In the genomic region with DNA sequence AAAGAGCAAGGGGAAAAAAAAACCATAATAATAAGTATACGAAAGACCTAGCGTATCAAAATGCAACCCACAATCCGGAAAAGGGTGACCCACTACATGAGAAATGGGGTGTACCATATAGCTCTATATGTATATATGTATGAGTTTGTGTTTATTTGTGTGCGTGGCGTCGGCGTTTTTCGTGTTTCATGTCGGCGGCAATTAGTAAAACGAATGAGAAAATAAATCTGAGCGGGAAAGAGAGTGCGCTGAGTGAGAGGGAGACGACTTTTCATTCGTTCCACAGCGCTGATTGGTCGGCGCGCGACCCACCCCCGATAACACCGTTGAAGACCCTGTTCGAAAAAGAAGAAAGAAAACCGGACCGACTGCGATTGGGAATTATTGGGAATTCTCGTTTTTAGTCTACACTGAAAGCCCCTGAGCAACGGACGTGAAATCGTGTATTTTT, we compare ENCODE assay signal across 1 fruit fly cellular context.
A peak's percentile ranks its signal among the peaks of the same experiment; 100 is the strongest.
TF ChIP-seq lines count a peak whose summit lies in the region.

A gene (plus strand): TSS at position 401 of the 451 bp plus-strand sequence.

TF ChIP-seq in whole organism, embryonic, 481 proteins besides CTCF, POLR2A, EP300 and RAD21 (continued from another document):
- TF ChIP-seq Hr3 (GFP tag; optimal IDR thresholded peaks at IDR 0.05; lab: Kevin White, UChicago) (no peak), unpg (GFP tag; optimal IDR thresholded peaks at IDR 0.05; lab: Kevin White, UChicago) (no peak), fd102C (GFP tag; optimal IDR thresholded peaks at IDR 0.05; lab: Kevin White, UChicago) (no peak), zf30C (GFP tag; optimal IDR thresholded peaks at IDR 0.05; lab: Kevin White, UChicago) (peak; percentile 72), Usf (GFP tag; optimal IDR thresholded peaks at IDR 0.05; lab: Kevin White, UChicago) (no peak), sr (GFP tag; IDR thresholded peaks at IDR 0.05; lab: Robert Waterston, UW) (0 out of 3 replicates have a peak, but pooled peaks have one; percentile 33), chinmo (GFP tag; IDR thresholded peaks at IDR 0.05; lab: Robert Waterston, UW; ENCODE audit: partially characterized antibody) (0 out of 4 replicates have a peak, but pooled peaks have one; percentile 16), oc (tag; optimal IDR thresholded peaks at IDR 0.05; lab: Kevin White, UChicago) (peak; percentile 43), Ptx1 (GFP tag; IDR thresholded peaks at IDR 0.05; lab: Robert Waterston, UW) (no peak), CG3407 (GFP tag; optimal IDR thresholded peaks at IDR 0.05; lab: Kevin White, UChicago) (no peak), CG4730 (GFP tag; IDR thresholded peaks at IDR 0.05; lab: Robert Waterston, UW) (no peak), Trl (optimal IDR thresholded peaks at IDR 0.05; lab: Kevin White, UChicago) (peak; percentile 51 to 55), Trl (GFP tag; optimal IDR thresholded peaks at IDR 0.05; lab: Kevin White, UChicago) (no peak), lilli (GFP tag; optimal IDR thresholded peaks at IDR 0.05; lab: Kevin White, UChicago) (no peak), lov (optimal IDR thresholded peaks at IDR 0.05; lab: Kevin White, UChicago) (no peak), lov (GFP tag; IDR thresholded peaks at IDR 0.05; lab: Robert Waterston, UW) (peak; percentile 19; the same call in 1 of the 3 replicates), chn (GFP tag; optimal IDR thresholded peaks at IDR 0.05; lab: Kevin White, UChicago) (no peak), NC2α (GFP tag; optimal IDR thresholded peaks at IDR 0.05; lab: Kevin White, UChicago) (no peak), Dad (GFP tag; optimal IDR thresholded peaks at IDR 0.05; lab: Kevin White, UChicago) (no peak), kni (GFP tag; optimal IDR thresholded peaks at IDR 0.05; lab: Kevin White, UChicago) (peak; percentile 72), CG18476 (GFP tag; optimal IDR thresholded peaks at IDR 0.05; lab: Kevin White, UChicago) (no peak), MESR4 (GFP tag; optimal IDR thresholded peaks at IDR 0.05; lab: Kevin White, UChicago) (no peak), BEAF-32 (GFP tag; optimal IDR thresholded peaks at IDR 0.05; lab: Kevin White, UChicago) (no peak), CG18619 (GFP tag; optimal IDR thresholded peaks at IDR 0.05; lab: Kevin White, UChicago) (no peak), CG1832 (GFP tag; optimal IDR thresholded peaks at IDR 0.05; lab: Kevin White, UChicago) (peak; percentile 83), ap (GFP tag; IDR thresholded peaks at IDR 0.05; lab: Robert Waterston, UW) (no peak), CG18764 (GFP tag; optimal IDR thresholded peaks at IDR 0.05; lab: Kevin White, UChicago) (no peak), hbn (GFP tag; IDR thresholded peaks at IDR 0.05; lab: Robert Waterston, UW; ENCODE audit: partially characterized antibody) (no peak), CG7745 (tag; optimal IDR thresholded peaks at IDR 0.05; lab: Kevin White, UChicago) (no peak), Optix (GFP tag; IDR thresholded peaks at IDR 0.05; lab: Robert Waterston, UW) (no peak), CG16813 (GFP tag; IDR thresholded peaks at IDR 0.05; lab: Robert Waterston, UW; ENCODE audit: partially characterized antibody) (no peak), CG3838 (GFP tag; optimal IDR thresholded peaks at IDR 0.05; lab: Kevin White, UChicago) (no peak), CG10209 (GFP tag; optimal IDR thresholded peaks at IDR 0.05; lab: Kevin White, UChicago) (no peak), CG34422 (GFP tag; IDR thresholded peaks at IDR 0.05; lab: Robert Waterston, UW) (no peak), h (optimal IDR thresholded peaks at IDR 0.05; lab: Kevin White, UChicago) (no peak), Jarid2 (GFP tag; optimal IDR thresholded peaks at IDR 0.05; lab: Kevin White, UChicago) (peak; percentile 72), luna (GFP tag; optimal IDR thresholded peaks at IDR 0.05; lab: Kevin White, UChicago) (no peak), Adf1 (GFP tag; IDR thresholded peaks at IDR 0.05; lab: Robert Waterston, UW) (peak; percentile 39; the same call in 1 of the 2 replicates), CG13296 (GFP tag; optimal IDR thresholded peaks at IDR 0.05; lab: Kevin White, UChicago) (no peak), vvl (GFP tag; IDR thresholded peaks at IDR 0.05; lab: Robert Waterston, UW) (peak; percentile 39; the same call in 1 of the 2 replicates), CG2129 (GFP tag; IDR thresholded peaks at IDR 0.05; lab: Robert Waterston, UW; ENCODE audit: partially characterized antibody) (no peak), Oaz (GFP tag; IDR thresholded peaks at IDR 0.05; lab: Robert Waterston, UW) (no peak), CG17612 (GFP tag; IDR thresholded peaks at IDR 0.05; lab: Robert Waterston, UW) (no peak), CG31441 (GFP tag; IDR thresholded peaks at IDR 0.05; lab: Robert Waterston, UW) (no peak), bab2 (GFP tag; optimal IDR thresholded peaks at IDR 0.05; lab: Kevin White, UChicago) (no peak), BtbVII (GFP tag; optimal IDR thresholded peaks at IDR 0.05; lab: Kevin White, UChicago) (no peak), MTF-1 (GFP tag; optimal IDR thresholded peaks at IDR 0.05; lab: Kevin White, UChicago; ENCODE audit: borderline replicate concordance) (no peak), slbo (GFP tag; IDR thresholded peaks at IDR 0.05; lab: Robert Waterston, UW) (no peak), repo (GFP tag; optimal IDR thresholded peaks at IDR 0.05; lab: Kevin White, UChicago) (no peak), sens-2 (GFP tag; IDR thresholded peaks at IDR 0.05; lab: Robert Waterston, UW) (0 out of 2 replicates have a peak, but pooled peaks have one; percentile 14), sens (GFP tag; lab: Kevin White, UChicago) (peak; percentile 78), CG12236 (GFP tag; optimal IDR thresholded peaks at IDR 0.05; lab: Kevin White, UChicago) (no peak), Ssrp (tag; optimal IDR thresholded peaks at IDR 0.05; lab: Kevin White, UChicago) (no peak), Deaf1 (tag; optimal IDR thresholded peaks at IDR 0.05; lab: Kevin White, UChicago) (peak; percentile 97), CG8388 (GFP tag; optimal IDR thresholded peaks at IDR 0.05; lab: Kevin White, UChicago) (no peak), CG12659 (GFP tag; optimal IDR thresholded peaks at IDR 0.05; lab: Kevin White, UChicago) (no peak), Sry-β (GFP tag; optimal IDR thresholded peaks at IDR 0.05; lab: Kevin White, UChicago) (no peak)
TF ChIP-seq in whole organism, embryonic: peak in this region for 42.
